Worm (Caenorhabditis elegans): ENCODE measurements around the gene garr-1.
"Not testable (repeated sequence)": the region's sequence is repeated elsewhere in the genome, so short reads cannot be mapped to it uniquely, and the experiment has no call there.

DNA sequence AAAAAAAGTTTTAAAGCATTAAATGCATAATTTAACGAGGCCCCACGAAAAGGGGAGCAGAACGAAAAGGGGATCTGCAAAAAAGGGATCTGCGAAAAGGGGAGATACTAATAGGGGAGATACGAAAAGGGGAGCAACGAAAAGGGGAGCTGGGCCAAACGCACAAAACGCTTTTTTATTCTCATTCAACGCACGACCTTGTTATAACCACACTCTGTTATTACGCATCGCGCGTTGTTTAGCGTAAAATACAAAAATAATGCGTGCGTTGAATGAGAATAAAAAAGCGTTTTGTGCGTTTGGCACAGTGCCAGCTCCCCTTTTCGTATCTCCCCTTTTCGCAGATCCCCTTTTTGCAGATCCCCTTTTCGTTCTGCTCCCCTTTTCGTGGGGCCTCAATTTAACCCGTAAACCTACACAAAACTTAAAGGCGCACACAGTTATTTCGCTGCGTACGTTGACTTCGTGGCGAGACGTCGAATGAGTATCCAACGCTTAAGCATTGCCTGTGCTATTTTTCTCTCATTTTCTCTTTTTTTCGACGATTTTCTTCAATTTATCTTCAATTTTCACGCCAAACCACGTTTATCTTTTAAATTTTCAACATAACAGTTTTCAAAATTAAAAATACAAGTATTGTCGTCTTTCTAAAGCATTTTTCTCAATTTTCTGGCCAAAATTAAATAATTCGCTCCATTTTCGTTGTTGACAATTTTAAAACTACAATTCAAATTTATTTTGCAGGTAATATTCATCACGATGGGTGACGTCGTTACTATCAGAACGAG is 40.6 kb upstream of the garr-1 start, which contains the start of gene rps-24:
- TF ChIP-seq zag-1 (tag; optimal IDR thresholded peaks at IDR 0.05) (peak; percentile 53), nhr-21 (tag; optimal IDR thresholded peaks at IDR 0.05) (peak; percentile 81), ceh-82 (tag; optimal IDR thresholded peaks at IDR 0.05) (peak; percentile 51), sma-9 (GFP tag; optimal IDR thresholded peaks at IDR 0.05) (peak; percentile 86), ztf-4 (tag; optimal IDR thresholded peaks at IDR 0.05) (peak; percentile 64), nhr-6 (tag; optimal IDR thresholded peaks at IDR 0.05) (peak; percentile 80)
- not testable (repeated sequence) for TF ChIP-seq nhr-11, ztf-11, sma-9, nhr-10, elt-1, skn-1 (tag; optimal IDR thresholded peaks at IDR 0.05)

Data from whole organism, L2 larva.